Worm (Caenorhabditis elegans) whole organism, midembryonic: ENCODE measurements around the gene rpl-32.
A peak's percentile ranks its signal among the peaks of the same experiment; 100 is the strongest.

Experiments used
- T22C8.4 ChIP-seq: fragments of 200-800 bp; sonication (Bioruptor generic); IDR thresholded peaks from 2 replicates; pipeline ENCODE4 v1.3.6; 2022; ENCODE audit warnings: missing genetic modification characterization, missing compliant biosample characterization
- cog-1 ChIP-seq: sonication (generic microtip); optimal IDR thresholded peaks from 2 replicates; lab custom pipeline; 2016; ENCODE audit warnings: missing genetic modification characterization, missing compliant biosample characterization
- flt-1 ChIP-seq: fragments of 200-800 bp; sonication (Bioruptor generic); IDR thresholded peaks from 2 replicates; pipeline ENCODE4 v1.3.6; 2022; ENCODE audit warnings: missing genetic modification characterization, missing compliant biosample characterization
- klf-2 ChIP-seq: fragments of 200-800 bp; sonication (Bioruptor generic); conservative IDR thresholded peaks from 2 replicates; pipeline ENCODE4 v1.3.6; 2022; ENCODE audit warnings: missing genetic modification reagents, missing genetic modification characterization, missing compliant biosample characterization
- med-1 ChIP-seq: sonication (generic microtip); optimal IDR thresholded peaks from 2 replicates; lab custom pipeline; 2017; ENCODE audit warnings: missing genetic modification characterization, mild to moderate bottlenecking, missing compliant biosample characterization, antibody characterized with exemption, missing genetic modification reagents; ENCODE audit not compliant: insufficient read depth
- ref-1 ChIP-seq: fragments of 200-800 bp; sonication (Bioruptor generic); conservative IDR thresholded peaks from 2 replicates; pipeline ENCODE4 v1.3.6; 2022; ENCODE audit warnings: missing genetic modification reagents, missing genetic modification characterization, missing compliant biosample characterization
- tab-1 ChIP-seq: fragments of 200-800 bp; sonication (Bioruptor generic); IDR thresholded peaks from 2 replicates; pipeline ENCODE4 v1.3.6; 2022; ENCODE audit warnings: missing genetic modification characterization, missing compliant biosample characterization
- ztf-23 ChIP-seq: fragments of 200-800 bp; sonication (Bioruptor generic); IDR thresholded peaks from 2 replicates; pipeline ENCODE4 v1.3.6; 2022; ENCODE audit warnings: missing genetic modification reagents, missing genetic modification characterization, missing compliant biosample characterization
- ztf-29 ChIP-seq: fragments of 200-800 bp; sonication (Bioruptor generic); IDR thresholded peaks from 2 replicates; pipeline ENCODE4 v1.3.6; 2022; ENCODE audit warnings: missing genetic modification reagents, missing genetic modification characterization, missing compliant biosample characterization

Gene rpl-32

ce11 chrII:9057035-9057668 lies at the start of gene rpl-32:
TSS of gene rpl-32 (minus strand) at chrII:9057085.
- TF ChIP-seq flt-1 (GFP tag; lab: Robert Waterston, UW): 0 out of 2 replicates have a peak, but pooled peaks have one; percentile 53
- TF ChIP-seq cog-1 (tag; lab: Kevin White, UChicago): peak; percentile 69
- TF ChIP-seq klf-2 (GFP tag; lab: Robert Waterston, UW): no peak
- TF ChIP-seq ztf-29 (GFP tag; lab: Robert Waterston, UW): no peak

ce11 chrII:9102623-9103022 lies 45.7 kb upstream of the rpl-32 start:
- TF ChIP-seq ref-1 (0 out of 2 replicates have a peak, but pooled peaks have one; percentile 28), tab-1 (GFP tag; lab: Robert Waterston, UW) (peak; percentile 83), T22C8.4 (GFP tag; lab: Robert Waterston, UW) (peak; percentile 21; the same call in 1 of the 2 replicates), klf-2 (GFP tag; lab: Robert Waterston, UW) (0 out of 2 replicates have a peak, but pooled peaks have one; percentile 14), ztf-23 (peak; percentile 60; the same call in 1 of the 2 replicates), flt-1 (GFP tag; lab: Robert Waterston, UW) (peak; percentile 89), ztf-29 (GFP tag; lab: Robert Waterston, UW) (0 out of 2 replicates have a peak, but pooled peaks have one; percentile 28)

ce11 chrII:9100798-9101197 lies 43.9 kb upstream of the rpl-32 start, which contains the start of gene T24H10.5:
TSS of gene T24H10.5 (plus strand) at chrII:9101098.
- TF ChIP-seq ref-1: no peak
- no peak for TF ChIP-seq flt-1 (GFP tag; lab: Robert Waterston, UW)
- no peak for TF ChIP-seq tab-1 (GFP tag; lab: Robert Waterston, UW)
- no peak for TF ChIP-seq T22C8.4 (GFP tag; lab: Robert Waterston, UW)
- TF ChIP-seq klf-2 (GFP tag; lab: Robert Waterston, UW): no peak
- TF ChIP-seq med-1 (GFP tag; lab: Kevin White, UChicago): no peak
- no peak for TF ChIP-seq cog-1 (tag; lab: Kevin White, UChicago)
- TF ChIP-seq ztf-29 (GFP tag; lab: Robert Waterston, UW): no peak
- TF ChIP-seq ztf-23: no peak

- TF ChIP-seq cog-1 (tag; lab: Kevin White, UChicago) (no peak), T22C8.4 (GFP tag; lab: Robert Waterston, UW) (no peak), ztf-29 (GFP tag; lab: Robert Waterston, UW) (no peak), tab-1 (GFP tag; lab: Robert Waterston, UW) (no peak), klf-2 (GFP tag; lab: Robert Waterston, UW) (no peak), ztf-23 (no peak), ref-1 (no peak), med-1 (GFP tag; lab: Kevin White, UChicago) (no peak), flt-1 (GFP tag; lab: Robert Waterston, UW) (no peak)
Measured at ce11 chrII:9099017-9099416, 42.1 kb upstream of the rpl-32 start, which contains the start of gene T24H10.1. TSS of gene T24H10.1 (plus strand) at chrII:9099371.

ce11 chrII:9098505-9098904 lies 41.6 kb upstream of the rpl-32 start, which contains the start of gene clh-5:
TSS of gene clh-5 (minus strand) at chrII:9098605.
- TF ChIP-seq cog-1 (tag; lab: Kevin White, UChicago): no peak
- no peak for TF ChIP-seq ref-1
- TF ChIP-seq ztf-23: no peak
- TF ChIP-seq klf-2 (GFP tag; lab: Robert Waterston, UW): no peak

- no peak for TF ChIP-seq ztf-23
- TF ChIP-seq ztf-29 (GFP tag; lab: Robert Waterston, UW): no peak
- TF ChIP-seq flt-1 (GFP tag; lab: Robert Waterston, UW): no peak
- TF ChIP-seq ref-1: no peak
- TF ChIP-seq tab-1 (GFP tag; lab: Robert Waterston, UW): no peak
- TF ChIP-seq cog-1 (tag; lab: Kevin White, UChicago): no peak
- TF ChIP-seq klf-2 (GFP tag; lab: Robert Waterston, UW): no peak
- no peak for TF ChIP-seq T22C8.4 (GFP tag; lab: Robert Waterston, UW)
- TF ChIP-seq med-1 (GFP tag; lab: Kevin White, UChicago): no peak
Measured at ce11 chrII:9097302-9097701, 40.4 kb upstream of the rpl-32 start.

ce11 chrII:9094247-9094790 lies 37.4 kb upstream of the rpl-32 start:
- no peak for TF ChIP-seq ref-1
- no peak for TF ChIP-seq ztf-23
- no peak for TF ChIP-seq flt-1 (GFP tag; lab: Robert Waterston, UW)
- no peak for TF ChIP-seq klf-2 (GFP tag; lab: Robert Waterston, UW)
- TF ChIP-seq cog-1 (tag; lab: Kevin White, UChicago): no peak
- no peak for TF ChIP-seq ztf-29 (GFP tag; lab: Robert Waterston, UW)
- no peak for TF ChIP-seq med-1 (GFP tag; lab: Kevin White, UChicago)
- TF ChIP-seq T22C8.4 (GFP tag; lab: Robert Waterston, UW): no peak

ce11 chrII:9093584-9093983 lies 36.7 kb upstream of the rpl-32 start, which contains the start of gene C07H4.1:
TSS of gene C07H4.1 (minus strand) at chrII:9093684.
- TF ChIP-seq ztf-23: no peak
- no peak for TF ChIP-seq cog-1 (tag; lab: Kevin White, UChicago)
- TF ChIP-seq klf-2 (GFP tag; lab: Robert Waterston, UW): no peak
- TF ChIP-seq ztf-29 (GFP tag; lab: Robert Waterston, UW): no peak
- TF ChIP-seq med-1 (GFP tag; lab: Kevin White, UChicago): no peak
- no peak for TF ChIP-seq ref-1
- no peak for TF ChIP-seq T22C8.4 (GFP tag; lab: Robert Waterston, UW)

- TF ChIP-seq tab-1 (GFP tag; lab: Robert Waterston, UW): no peak
- no peak for TF ChIP-seq T22C8.4 (GFP tag; lab: Robert Waterston, UW)
- no peak for TF ChIP-seq klf-2 (GFP tag; lab: Robert Waterston, UW)
- no peak for TF ChIP-seq ref-1
- no peak for TF ChIP-seq cog-1 (tag; lab: Kevin White, UChicago)
- TF ChIP-seq flt-1 (GFP tag; lab: Robert Waterston, UW): no peak
- TF ChIP-seq ztf-23: no peak
- no peak for TF ChIP-seq med-1 (GFP tag; lab: Kevin White, UChicago)
- no peak for TF ChIP-seq ztf-29 (GFP tag; lab: Robert Waterston, UW)
Measured at ce11 chrII:9092910-9093309, 36.0 kb upstream of the rpl-32 start.
